Worm (Caenorhabditis elegans) whole organism, young adult: ENCODE data around the gene lgc-55.

Source experiments
- attf-6 ChIP-seq: fragments of 200-800 bp; sonication (Bioruptor generic); IDR thresholded peaks from 2 replicates; pipeline ENCODE4 v1.3.6; 2022; ENCODE audit warnings: missing genetic modification reagents, missing genetic modification characterization, missing compliant biosample characterization
- ekl-4 ChIP-seq: fragments of 200-800 bp; sonication (Bioruptor generic); IDR thresholded peaks from 2 replicates; pipeline ENCODE4 v1.3.6; 2022; ENCODE audit warnings: missing genetic modification reagents, missing genetic modification characterization, missing compliant biosample characterization
- unc-130 ChIP-seq: sonication (generic microtip); optimal IDR thresholded peaks from 2 replicates; lab custom pipeline; 2016; ENCODE audit warnings: missing genetic modification reagents, missing genetic modification characterization, missing compliant biosample characterization

ce11 chrV:20049065-20049464 is 26.2 kb downstream of the lgc-55 start, which contains the start of gene srh-233:
- TF ChIP-seq attf-6 (GFP tag; lab: Robert Waterston, UW) (no peak), ekl-4 (no peak), unc-130 (GFP tag; lab: Kevin White, UChicago) (no peak)
